Fruit fly (Drosophila melanogaster): Measurements from ENCODE around the gene Vps33B.

- TF ChIP-seq CG14860 (GFP tag; IDR thresholded peaks at IDR 0.05; ENCODE audit: partially characterized antibody) (no peak), bsh (GFP tag; optimal IDR thresholded peaks at IDR 0.05) (peak in 1 of 2 experiments; percentile 26), CG15073 (GFP tag; optimal IDR thresholded peaks at IDR 0.05) (no peak), toy (GFP tag; IDR thresholded peaks at IDR 0.05) (no peak), bab2 (GFP tag; optimal IDR thresholded peaks at IDR 0.05) (no peak), CG9932 (GFP tag; IDR thresholded peaks at IDR 0.05) (no peak), run (tag; optimal IDR thresholded peaks at IDR 0.05) (no peak), CG1024 (GFP tag; IDR thresholded peaks at IDR 0.05) (no peak), shn (GFP tag; optimal IDR thresholded peaks at IDR 0.05) (no peak), CG4854 (GFP tag; optimal IDR thresholded peaks at IDR 0.05) (no peak), CG17328 (GFP tag; IDR thresholded peaks at IDR 0.05) (no peak), CG13296 (GFP tag; optimal IDR thresholded peaks at IDR 0.05) (no peak)
These were observed 11.6 kb upstream of the Vps33B start for dm6 chr3R:25461666-25462065.
